Worm (Caenorhabditis elegans) whole organism, L4 larva: Measurements from ENCODE around the gene fipr-3.
A peak's percentile ranks its signal among the peaks of the same experiment; 100 is the strongest.

ENCODE experiments used
- F26F4.8 ChIP-seq: fragments of 200-800 bp; sonication (Bioruptor generic); conservative IDR thresholded peaks from 2 replicates; pipeline ENCODE4 v1.3.6; 2022; ENCODE audit warnings: missing genetic modification characterization, missing compliant biosample characterization
- R02D3.7 ChIP-seq: fragments of 150-350 bp; sonication (generic microtip); optimal IDR thresholded peaks from 3 replicates; lab custom pipeline; 2014; ENCODE audit warnings: missing biosample characterization, missing genetic modification characterization
- T20F7.1 ChIP-seq: fragments of 200-800 bp; sonication (Bioruptor generic); optimal IDR thresholded peaks from 2 replicates; lab custom pipeline; 2018; ENCODE audit warnings: mild to moderate bottlenecking, missing genetic modification characterization, missing compliant biosample characterization
- T26A8.4 ChIP-seq: fragments of 200-800 bp; sonication (Bioruptor generic); IDR thresholded peaks from 2 replicates; pipeline ENCODE4 v1.3.6; 2022; ENCODE audit warnings: missing genetic modification characterization, missing compliant biosample characterization
- Y105C5A.15 ChIP-seq: fragments of 200-800 bp; sonication (Bioruptor generic); IDR thresholded peaks from 2 replicates; pipeline ENCODE4 v1.3.6; 2022; ENCODE audit warnings: missing genetic modification characterization, missing compliant biosample characterization
- Y75B8A.6 ChIP-seq: fragments of 200-800 bp; sonication (Bioruptor generic); IDR thresholded peaks from 2 replicates; pipeline ENCODE4 v1.3.6; 2022; ENCODE audit warnings: missing genetic modification reagents, missing genetic modification characterization, missing compliant biosample characterization
- arid-1 ChIP-seq: fragments of 200-800 bp; sonication (Bioruptor generic); conservative IDR thresholded peaks from 2 replicates; pipeline ENCODE4 v1.3.6; 2022; ENCODE audit warnings: missing genetic modification reagents, missing genetic modification characterization, missing compliant biosample characterization
- attf-4 ChIP-seq: sonication (generic microtip); optimal IDR thresholded peaks from 3 replicates; lab custom pipeline; 2017; ENCODE audit warnings: missing biosample characterization, missing genetic modification characterization
- ceh-28 ChIP-seq: fragments of 150-350 bp; optimal IDR thresholded peaks from 2 replicates; lab custom pipeline; 2014; ENCODE audit warnings: missing biosample characterization, missing genetic modification reagents, missing genetic modification characterization
- ceh-44 ChIP-seq: fragments of 200-800 bp; sonication (Bioruptor generic); IDR thresholded peaks from 2 replicates; pipeline ENCODE4 v1.3.6; 2022; ENCODE audit warnings: missing genetic modification reagents, missing genetic modification characterization, missing compliant biosample characterization
- dmd-6 ChIP-seq: fragments of 200-800 bp; sonication (Bioruptor generic); IDR thresholded peaks from 2 replicates; pipeline ENCODE4 v1.3.6; 2022; ENCODE audit warnings: missing genetic modification reagents, missing genetic modification characterization, missing compliant biosample characterization
- dmd-8 ChIP-seq: fragments of 200-800 bp; sonication (Bioruptor generic); IDR thresholded peaks from 2 replicates; pipeline ENCODE4 v1.3.6; 2022; ENCODE audit warnings: missing genetic modification characterization, missing compliant biosample characterization
- dpl-1 ChIP-seq: fragments of 150-350 bp; optimal IDR thresholded peaks from 2 replicates; lab custom pipeline; 2014; ENCODE audit warnings: missing biosample characterization, missing genetic modification reagents, missing genetic modification characterization
- fkh-10 ChIP-seq: fragments of 150-350 bp; optimal IDR thresholded peaks from 2 replicates; lab custom pipeline; 2014; ENCODE audit warnings: missing biosample characterization, missing genetic modification reagents, missing genetic modification characterization
- lin-29 ChIP-seq: fragments of 200-800 bp; sonication (Bioruptor generic); IDR thresholded peaks from 2 replicates; pipeline ENCODE4 v1.3.6; 2022; ENCODE audit warnings: missing genetic modification reagents, missing genetic modification characterization, missing compliant biosample characterization
- lin-38 ChIP-seq: fragments of 200-800 bp; sonication (Bioruptor generic); IDR thresholded peaks from 2 replicates; pipeline ENCODE4 v1.3.6; 2022; ENCODE audit warnings: missing genetic modification reagents, missing genetic modification characterization, missing compliant biosample characterization
- lin-39 ChIP-seq: fragments of 150-350 bp; optimal IDR thresholded peaks from 2 replicates; lab custom pipeline; 2014; ENCODE audit warnings: missing biosample characterization, missing genetic modification reagents, missing genetic modification characterization
- madf-5 ChIP-seq, 2 experiments: fragments of 200-800 bp; sonication (Bioruptor generic); IDR thresholded peaks; 2 replicates each; pipeline ENCODE4 v1.3.6; 2022; ENCODE audit warnings: missing compliant biosample characterization in 2 of 2, missing genetic modification characterization in 2 of 2
- mdt-29 ChIP-seq: fragments of 200-800 bp; sonication (Bioruptor generic); IDR thresholded peaks from 2 replicates; pipeline ENCODE4 v1.3.6; 2022; ENCODE audit warnings: missing genetic modification reagents, missing genetic modification characterization, missing compliant biosample characterization
- mes-2 ChIP-seq: sonication (generic microtip); optimal IDR thresholded peaks from 2 replicates; lab custom pipeline; 2016; ENCODE audit warnings: missing genotype, mild to moderate bottlenecking, missing genetic modification characterization, missing compliant biosample characterization; ENCODE audit not compliant: poor library complexity, severe bottlenecking
- mxl-2 ChIP-seq: fragments of 200-800 bp; sonication (Bioruptor generic); conservative IDR thresholded peaks from 2 replicates; pipeline ENCODE4 v1.3.6; 2022; ENCODE audit warnings: missing genetic modification reagents, missing genetic modification characterization, missing compliant biosample characterization
- nhr-10 ChIP-seq: fragments of 150-350 bp; optimal IDR thresholded peaks from 2 replicates; lab custom pipeline; 2014; ENCODE audit warnings: missing biosample characterization, missing genetic modification characterization
- nhr-28 ChIP-seq: fragments of 150-350 bp; optimal IDR thresholded peaks from 2 replicates; lab custom pipeline; 2014; ENCODE audit warnings: missing biosample characterization, missing genetic modification characterization
- nhr-48 ChIP-seq: sonication (generic microtip); optimal IDR thresholded peaks from 2 replicates; lab custom pipeline; 2016; ENCODE audit warnings: mild to moderate bottlenecking, missing genetic modification characterization, missing compliant biosample characterization
- nhr-6 ChIP-seq: fragments of 150-350 bp; optimal IDR thresholded peaks from 2 replicates; lab custom pipeline; 2014; ENCODE audit warnings: missing biosample characterization, missing genetic modification characterization
- sdz-12 ChIP-seq: fragments of 200-800 bp; sonication (Bioruptor generic); optimal IDR thresholded peaks from 2 replicates; lab custom pipeline; 2018; ENCODE audit warnings: mild to moderate bottlenecking, missing genetic modification characterization, missing compliant biosample characterization
- skn-1 ChIP-seq: fragments of 150-350 bp; optimal IDR thresholded peaks from 2 replicates; lab custom pipeline; 2014; ENCODE audit warnings: missing biosample characterization, missing genetic modification characterization
- tag-97 ChIP-seq: fragments of 200-800 bp; sonication (Bioruptor generic); IDR thresholded peaks from 2 replicates; pipeline ENCODE4 v1.3.6; 2022; ENCODE audit warnings: missing genetic modification characterization, missing compliant biosample characterization
- tra-1 ChIP-seq: fragments of 200-800 bp; sonication (Bioruptor generic); IDR thresholded peaks from 2 replicates; pipeline ENCODE4 v1.3.6; 2022; ENCODE audit warnings: missing genetic modification reagents, missing genetic modification characterization, missing compliant biosample characterization
- zag-1 ChIP-seq: fragments of 150-350 bp; optimal IDR thresholded peaks from 2 replicates; lab custom pipeline; 2014; ENCODE audit warnings: missing biosample characterization, missing genetic modification characterization
- zip-11 ChIP-seq: fragments of 200-800 bp; sonication (Bioruptor generic); IDR thresholded peaks from 2 replicates; pipeline ENCODE4 v1.3.6; 2022; ENCODE audit warnings: missing genetic modification characterization, missing compliant biosample characterization

The fipr-3 gene

DNA sequence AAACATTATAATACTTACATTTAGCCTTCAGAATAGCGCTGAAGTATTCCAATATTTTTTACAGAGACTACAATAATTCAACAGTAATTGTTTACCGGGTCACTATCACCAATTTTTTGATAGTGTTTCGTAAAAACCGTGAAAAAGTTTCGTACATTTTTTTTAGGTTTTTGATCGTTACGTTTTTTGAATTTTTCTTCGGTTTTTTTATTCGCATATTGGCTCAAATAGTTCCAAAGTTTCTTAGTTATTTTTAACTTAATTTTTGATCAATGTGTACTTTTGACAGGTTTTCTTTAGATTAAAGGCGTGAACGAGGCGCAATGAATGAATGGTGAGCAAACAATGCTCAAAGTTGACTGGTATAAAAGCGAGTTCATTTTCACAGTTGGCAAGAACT, at the start of gene fipr-3:
fipr-3 (plus strand) TSS at position 301 of the 400 bp plus-strand sequence.
- no peak for TF ChIP-seq arid-1 (GFP tag; lab: Robert Waterston, UW)
- peak; percentile 3 for TF ChIP-seq T20F7.1 (GFP tag; lab: Kevin White, UChicago)
- TF ChIP-seq R02D3.7 (tag; lab: Kevin White, UChicago): no peak
- no peak for TF ChIP-seq nhr-48 (tag; lab: Kevin White, UChicago)
- no peak for TF ChIP-seq nhr-28

ce11 chrX:14377169-14377568, 46.0 kb upstream of the fipr-3 start, which contains the start of gene Y60A9A.1:
Y60A9A.1 (minus strand) TSS chrX:14377269.
- TF ChIP-seq nhr-6 (tag; lab: Kevin White, UChicago) (no peak), dpl-1 (no peak), zip-11 (no peak), T26A8.4 (no peak)

- no peak for TF ChIP-seq sdz-12 (GFP tag; lab: Kevin White, UChicago)
- no peak for TF ChIP-seq tag-97 (GFP tag; lab: Robert Waterston, UW)
- no peak for TF ChIP-seq zip-11
- TF ChIP-seq lin-39 (tag; lab: Kevin White, UChicago): no peak
- TF ChIP-seq attf-4 (tag; lab: Kevin White, UChicago): no peak
Observed at ce11 chrX:14382951-14383350, 40.3 kb upstream of the fipr-3 start, which contains the start of gene Y60A9.3. Y60A9.3 (plus strand) TSS chrX:14383251.

DNA sequence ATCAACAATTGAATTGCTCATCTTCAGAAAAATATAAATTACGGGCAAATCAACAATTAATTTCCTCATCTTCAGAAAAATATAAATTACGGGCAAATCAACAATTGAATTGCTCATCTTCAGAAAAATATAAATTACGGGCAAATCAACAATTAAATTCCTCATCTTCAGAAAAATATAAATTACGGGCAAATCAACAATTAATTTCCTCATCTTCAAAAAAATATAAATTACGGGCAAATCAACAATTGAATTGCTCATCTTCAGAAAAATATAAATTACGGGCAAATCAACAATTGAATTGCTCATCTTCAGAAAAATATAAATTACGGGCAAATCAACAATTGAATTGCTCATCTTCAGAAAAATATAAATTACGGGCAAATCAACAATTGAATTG, 36.5 kb upstream of the fipr-3 start:
- peak in 1 of 2 experiments; percentile 83; a peak in 1 of 4 replicates for TF ChIP-seq madf-5 (GFP tag; IDR thresholded peaks at IDR 0.05; lab: Robert Waterston, UW)
- 0 out of 2 replicates have a peak, but pooled peaks have one; percentile 17 for TF ChIP-seq Y75B8A.6 (GFP tag; lab: Robert Waterston, UW)
- TF ChIP-seq mxl-2 (GFP tag; lab: Robert Waterston, UW): 0 out of 2 replicates have a peak, but pooled peaks have one; percentile 55
- peak; percentile 63; the same call in 1 of the 2 replicates for TF ChIP-seq dmd-8 (GFP tag; lab: Robert Waterston, UW)
- TF ChIP-seq Y105C5A.15 (GFP tag; lab: Robert Waterston, UW): peak; percentile 49; the same call in 1 of the 2 replicates

DNA sequence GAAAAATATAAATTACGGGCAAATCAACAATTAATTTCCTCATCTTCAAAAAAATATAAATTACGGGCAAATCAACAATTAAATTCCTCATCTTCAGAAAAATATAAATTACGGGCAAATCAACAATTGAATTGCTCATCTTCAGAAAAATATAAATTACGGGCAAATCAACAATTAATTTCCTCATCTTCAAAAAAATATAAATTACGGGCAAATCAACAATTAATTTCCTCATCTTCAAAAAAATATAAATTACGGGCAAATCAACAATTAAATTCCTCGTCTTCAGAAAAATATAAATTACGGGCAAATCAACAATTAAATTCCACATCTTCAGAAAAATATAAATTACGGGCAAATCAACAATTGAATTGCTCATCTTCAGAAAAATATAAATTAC, 35.5 kb upstream of the fipr-3 start:
- TF ChIP-seq F26F4.8 (GFP tag; lab: Robert Waterston, UW): 0 out of 2 replicates have a peak, but pooled peaks have one; percentile 57

- no peak for TF ChIP-seq ceh-44
- TF ChIP-seq nhr-10 (tag; lab: Kevin White, UChicago): no peak
- TF ChIP-seq fkh-10 (GFP tag; lab: Kevin White, UChicago): no peak
- TF ChIP-seq lin-29 (GFP tag; lab: Robert Waterston, UW): no peak
- no peak for TF ChIP-seq zag-1 (tag; lab: Kevin White, UChicago)
- TF ChIP-seq mes-2 (tag; lab: Kevin White, UChicago): no peak
- no peak for TF ChIP-seq ceh-28 (tag; lab: Kevin White, UChicago)
- TF ChIP-seq dmd-6 (GFP tag; lab: Robert Waterston, UW): no peak
- TF ChIP-seq tra-1 (GFP tag; lab: Robert Waterston, UW): no peak
- no peak for TF ChIP-seq mdt-29 (GFP tag; lab: Robert Waterston, UW)
- TF ChIP-seq lin-38 (GFP tag; lab: Robert Waterston, UW): no peak
- no peak for TF ChIP-seq skn-1 (tag; lab: Kevin White, UChicago)
- TF ChIP-seq T26A8.4: no peak
Observed at ce11 chrX:14395267-14395666, 27.9 kb upstream of the fipr-3 start, which contains the start of gene Y60A9.1. Y60A9.1 (minus strand) TSS chrX:14395367.
